Worm (Caenorhabditis elegans) whole organism, L3 larva: ENCODE data around the gene R11G1.7.

Source experiments
- egl-5 ChIP-seq: fragments of 150-350 bp; optimal IDR thresholded peaks from 2 replicates; lab custom pipeline; 2017; ENCODE audit warnings: missing biosample characterization, missing genetic modification reagents, missing genetic modification characterization, inconsistent platforms
- fkh-10 ChIP-seq: sonication (generic microtip); optimal IDR thresholded peaks from 2 replicates; lab custom pipeline; 2017; ENCODE audit warnings: missing biosample characterization, missing genetic modification reagents, missing genetic modification characterization
- fos-1 ChIP-seq: fragments of 150-350 bp; optimal IDR thresholded peaks from 2 replicates; lab custom pipeline; 2014; ENCODE audit warnings: missing biosample characterization, missing genetic modification characterization
- lin-39 ChIP-seq: fragments of 150-350 bp; optimal IDR thresholded peaks from 2 replicates; lab custom pipeline; 2018; ENCODE audit warnings: missing biosample characterization, missing genetic modification reagents, missing genetic modification characterization
- nhr-12 ChIP-seq: fragments of 150-350 bp; optimal IDR thresholded peaks from 2 replicates; lab custom pipeline; 2014; ENCODE audit warnings: missing biosample characterization, missing genetic modification characterization
- nhr-237 ChIP-seq: fragments of 150-350 bp; optimal IDR thresholded peaks from 2 replicates; lab custom pipeline; 2014; ENCODE audit warnings: missing biosample characterization, missing genetic modification characterization
- nhr-28 ChIP-seq: fragments of 150-350 bp; optimal IDR thresholded peaks from 2 replicates; lab custom pipeline; 2014; ENCODE audit warnings: missing biosample characterization, missing genetic modification characterization
- pqm-1 ChIP-seq: fragments of 150-350 bp; optimal IDR thresholded peaks from 2 replicates; lab custom pipeline; 2017; ENCODE audit warnings: missing biosample characterization, missing genetic modification characterization, inconsistent platforms
- ztf-11 ChIP-seq: fragments of 150-350 bp; optimal IDR thresholded peaks from 2 replicates; lab custom pipeline; 2014; ENCODE audit warnings: missing biosample characterization, missing genetic modification characterization

DNA sequence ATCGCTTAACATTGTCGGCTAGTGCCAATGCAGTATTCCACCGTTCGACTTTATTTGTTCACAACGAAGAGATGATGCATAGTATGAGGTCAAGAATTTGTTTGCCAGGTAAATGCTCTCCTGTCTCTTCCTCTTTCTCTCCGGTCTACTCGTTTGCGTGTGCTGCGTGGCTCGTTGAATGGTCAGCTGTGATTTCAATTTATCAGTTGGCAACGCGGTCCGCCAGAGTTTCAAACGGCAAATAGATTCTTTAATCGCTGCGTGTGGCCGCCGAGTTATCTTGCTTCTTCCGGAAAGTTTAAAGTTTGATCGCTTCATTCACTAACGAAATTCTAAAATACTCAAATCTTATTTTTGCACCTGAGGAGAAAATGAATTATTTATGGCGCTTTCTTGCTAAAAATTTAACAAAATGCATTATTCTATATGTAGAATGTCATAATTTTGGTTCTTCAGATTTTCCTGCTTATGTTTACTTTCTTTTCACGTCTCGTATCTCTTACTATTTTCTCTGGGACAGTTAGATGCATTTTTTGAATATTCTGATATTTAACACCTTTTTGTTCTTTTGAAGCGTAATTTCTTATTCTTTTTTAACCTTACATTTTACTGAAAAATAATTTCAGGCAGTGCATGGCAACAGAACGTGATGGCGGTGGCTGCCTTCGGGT, 24.6 kb downstream of the R11G1.7 start, which contains the start of gene tsp-17:
- TF ChIP-seq nhr-28 (tag; lab: Kevin White, UChicago) (no peak), ztf-11 (no peak), nhr-237 (tag; lab: Kevin White, UChicago) (no peak), fkh-10 (no peak), pqm-1 (peak; percentile 5), egl-5 (tag; lab: Kevin White, UChicago) (no peak), fos-1 (tag; lab: Kevin White, UChicago) (no peak), nhr-12 (tag; lab: Kevin White, UChicago) (no peak), lin-39 (tag; lab: Kevin White, UChicago) (no peak)
